Worm (Caenorhabditis elegans) whole organism, L2 larva: ENCODE results near the gene T21C9.6.

Experiments used
- C34F6.9 ChIP-seq: fragments of 150-350 bp; optimal IDR thresholded peaks from 2 replicates; lab custom pipeline; 2014; ENCODE audit warnings: missing biosample characterization, missing genetic modification characterization
- R02D3.7 ChIP-seq: fragments of 150-350 bp; optimal IDR thresholded peaks from 2 replicates; lab custom pipeline; 2014; ENCODE audit warnings: missing biosample characterization, missing genetic modification characterization
- Y55F3AM.14 ChIP-seq: fragments of 200-800 bp; sonication (Bioruptor generic); optimal IDR thresholded peaks from 2 replicates; lab custom pipeline; 2018; ENCODE audit warnings: mild to moderate bottlenecking, missing genetic modification characterization, missing compliant biosample characterization
- alr-1 ChIP-seq: fragments of 150-350 bp; optimal IDR thresholded peaks from 2 replicates; lab custom pipeline; 2014; ENCODE audit warnings: missing biosample characterization, missing genetic modification characterization
- aly-2 ChIP-seq: fragments of 150-350 bp; optimal IDR thresholded peaks from 2 replicates; lab custom pipeline; 2014; ENCODE audit warnings: missing biosample characterization, missing genetic modification characterization
- ama-1 ChIP-seq: fragments of 150-350 bp; optimal IDR thresholded peaks from 2 replicates; lab custom pipeline; 2018; ENCODE audit warnings: inconsistent platforms
- ceh-82 ChIP-seq: fragments of 150-350 bp; optimal IDR thresholded peaks from 2 replicates; lab custom pipeline; 2014; ENCODE audit warnings: missing biosample characterization, missing genetic modification characterization
- crh-2 ChIP-seq: sonication (generic microtip); optimal IDR thresholded peaks from 2 replicates; lab custom pipeline; 2017; ENCODE audit warnings: missing biosample characterization, missing genetic modification characterization
- dmd-4 ChIP-seq: sonication (generic microtip); optimal IDR thresholded peaks from 2 replicates; lab custom pipeline; 2017; ENCODE audit warnings: missing biosample characterization, missing genetic modification characterization
- egl-27 ChIP-seq: sonication (generic microtip); optimal IDR thresholded peaks from 3 replicates; lab custom pipeline; 2017; ENCODE audit warnings: missing biosample characterization, missing genetic modification reagents, missing genetic modification characterization
- fos-1 ChIP-seq: fragments of 150-350 bp; optimal IDR thresholded peaks from 2 replicates; lab custom pipeline; 2014; ENCODE audit warnings: missing biosample characterization, missing genetic modification characterization
- gmeb-1 ChIP-seq: fragments of 150-350 bp; optimal IDR thresholded peaks from 2 replicates; lab custom pipeline; 2014; ENCODE audit warnings: missing biosample characterization, missing genetic modification characterization
- lin-11 ChIP-seq: fragments of 150-350 bp; sonication (generic microtip); optimal IDR thresholded peaks from 2 replicates; lab custom pipeline; 2014; ENCODE audit warnings: missing biosample characterization, missing genetic modification characterization, inconsistent platforms, mixed read lengths
- lin-39 ChIP-seq: fragments of 150-350 bp; optimal IDR thresholded peaks from 2 replicates; lab custom pipeline; 2014; ENCODE audit warnings: missing biosample characterization, missing genetic modification reagents, missing genetic modification characterization
- mab-5 ChIP-seq: fragments of 150-350 bp; optimal IDR thresholded peaks from 2 replicates; lab custom pipeline; 2014; ENCODE audit warnings: missing biosample characterization, missing genetic modification characterization
- mbf-1 ChIP-seq: sonication (generic microtip); optimal IDR thresholded peaks from 2 replicates; lab custom pipeline; 2017; ENCODE audit warnings: missing biosample characterization, missing genetic modification characterization
- mdl-1 ChIP-seq, 2 experiments: fragments of 150-350 bp in 1 of 2; sonication (generic microtip) in 1 of 2; optimal IDR thresholded peaks; 2 replicates each; lab custom pipeline; 2017; ENCODE audit warnings: missing biosample characterization in 2 of 2, missing genetic modification characterization in 2 of 2
- nhr-12 ChIP-seq: fragments of 150-350 bp; optimal IDR thresholded peaks from 2 replicates; lab custom pipeline; 2014; ENCODE audit warnings: missing biosample characterization, missing genetic modification characterization
- nhr-129 ChIP-seq: fragments of 150-350 bp; optimal IDR thresholded peaks from 2 replicates; lab custom pipeline; 2014; ENCODE audit warnings: missing biosample characterization, missing genetic modification characterization
- nhr-21 ChIP-seq: fragments of 150-350 bp; optimal IDR thresholded peaks from 2 replicates; lab custom pipeline; 2014; ENCODE audit warnings: missing biosample characterization, missing genetic modification characterization
- nhr-25 ChIP-seq: fragments of 150-350 bp; sonication (generic microtip); optimal IDR thresholded peaks from 3 replicates; lab custom pipeline; 2014; ENCODE audit warnings: missing biosample characterization, missing genetic modification characterization
- nhr-6 ChIP-seq: fragments of 150-350 bp; optimal IDR thresholded peaks from 2 replicates; lab custom pipeline; 2014; ENCODE audit warnings: missing biosample characterization, missing genetic modification characterization
- peb-1 ChIP-seq: fragments of 150-350 bp; optimal IDR thresholded peaks from 2 replicates; lab custom pipeline; 2014; ENCODE audit warnings: missing biosample characterization, missing genetic modification characterization
- sem-4 ChIP-seq: fragments of 150-350 bp; optimal IDR thresholded peaks from 2 replicates; lab custom pipeline; 2014; ENCODE audit warnings: missing biosample characterization, missing genetic modification reagents, missing genetic modification characterization
- sma-3 ChIP-seq: sonication (generic microtip); optimal IDR thresholded peaks from 2 replicates; lab custom pipeline; 2016; ENCODE audit warnings: missing genetic modification reagents, missing genetic modification characterization, missing compliant biosample characterization
- sma-9 ChIP-seq, 2 experiments: fragments of 150-350 bp in 1 of 2; sonication (generic microtip) in 1 of 2; optimal IDR thresholded peaks; 2 replicates each; lab custom pipeline; 2014 to 2016; ENCODE audit warnings: missing genetic modification characterization in 2 of 2, mild to moderate bottlenecking in 1 of 2, missing biosample characterization in 1 of 2, missing compliant biosample characterization in 1 of 2, missing genetic modification reagents in 1 of 2, moderate library complexity in 1 of 2
- snpc-4 ChIP-seq: fragments of 150-350 bp; optimal IDR thresholded peaks from 2 replicates; lab custom pipeline; 2014; ENCODE audit warnings: missing biosample characterization, missing genetic modification characterization
- unc-55 ChIP-seq: fragments of 150-350 bp; sonication (generic microtip); optimal IDR thresholded peaks from 3 replicates; lab custom pipeline; 2014; ENCODE audit warnings: missing biosample characterization, missing genetic modification reagents, missing genetic modification characterization
- unc-62 ChIP-seq: fragments of 150-350 bp; optimal IDR thresholded peaks from 2 replicates; lab custom pipeline; 2014; ENCODE audit warnings: missing biosample characterization, missing genetic modification reagents, missing genetic modification characterization
- zag-1 ChIP-seq: fragments of 150-350 bp; optimal IDR thresholded peaks from 2 replicates; lab custom pipeline; 2014; ENCODE audit warnings: missing biosample characterization, missing genetic modification characterization
- ztf-1 ChIP-seq: fragments of 200-800 bp; sonication (Bioruptor generic); conservative IDR thresholded peaks from 2 replicates; pipeline ENCODE4 v1.3.6; 2022; ENCODE audit warnings: missing genetic modification characterization, missing compliant biosample characterization
- ztf-11 ChIP-seq: sonication (generic microtip); optimal IDR thresholded peaks from 2 replicates; lab custom pipeline; 2017; ENCODE audit warnings: missing biosample characterization, missing genetic modification characterization
- ztf-4 ChIP-seq: fragments of 150-350 bp; optimal IDR thresholded peaks from 2 replicates; lab custom pipeline; 2014; ENCODE audit warnings: missing biosample characterization, missing genetic modification characterization

Gene T21C9.6

ce11 chrV:10568496-10568895 is 13.2 kb upstream of the T21C9.6 start:
- TF ChIP-seq alr-1 (no peak), ztf-11 (tag; lab: Kevin White, UChicago) (no peak), ztf-1 (GFP tag; lab: Robert Waterston, UW) (no peak), nhr-129 (tag; lab: Kevin White, UChicago) (no peak), nhr-21 (tag; lab: Kevin White, UChicago) (no peak), dmd-4 (no peak), unc-55 (GFP tag; lab: Kevin White, UChicago) (no peak), lin-11 (no peak), mbf-1 (tag; lab: Kevin White, UChicago) (no peak), nhr-12 (tag; lab: Kevin White, UChicago) (no peak), nhr-25 (tag; lab: Kevin White, UChicago) (no peak), ztf-4 (no peak), Y55F3AM.14 (GFP tag; lab: Kevin White, UChicago) (no peak), sma-9 (GFP tag; optimal IDR thresholded peaks at IDR 0.05; lab: Kevin White, UChicago) (no peak), sma-9 (tag; optimal IDR thresholded peaks at IDR 0.05; lab: Kevin White, UChicago) (no peak)

- TF ChIP-seq alr-1 (no peak), sma-3 (GFP tag; lab: Kevin White, UChicago) (peak; percentile 21)
Observed at ce11 chrV:10571523-10571922, 10.2 kb upstream of the T21C9.6 start.

- no peak for TF ChIP-seq nhr-25 (tag; lab: Kevin White, UChicago)
- TF ChIP-seq egl-27 (tag; lab: Kevin White, UChicago): no peak
- no peak for TF ChIP-seq C34F6.9 (tag; lab: Kevin White, UChicago)
- TF ChIP-seq R02D3.7: no peak
- TF ChIP-seq crh-2: no peak
- no peak for TF ChIP-seq snpc-4 (tag; lab: Kevin White, UChicago)
- TF ChIP-seq mbf-1 (tag; lab: Kevin White, UChicago): no peak
- no peak for TF ChIP-seq nhr-129 (tag; lab: Kevin White, UChicago)
- no peak for TF ChIP-seq fos-1 (tag; lab: Kevin White, UChicago)
- TF ChIP-seq nhr-12 (tag; lab: Kevin White, UChicago): no peak
- no peak for TF ChIP-seq ztf-4
- no peak for TF ChIP-seq lin-11
- no peak for TF ChIP-seq mdl-1 (tag; optimal IDR thresholded peaks at IDR 0.05; lab: Kevin White, UChicago)
- no peak for TF ChIP-seq peb-1 (tag; lab: Kevin White, UChicago)
- no peak for TF ChIP-seq zag-1 (tag; lab: Kevin White, UChicago)
- TF ChIP-seq, all 48 proteins: peak for 0
Observed at ce11 chrV:10572614-10573013, 9.1 kb upstream of the T21C9.6 start, which contains the start of gene del-6. TSS of gene del-6 (plus strand) at chrV:10572914.

DNA sequence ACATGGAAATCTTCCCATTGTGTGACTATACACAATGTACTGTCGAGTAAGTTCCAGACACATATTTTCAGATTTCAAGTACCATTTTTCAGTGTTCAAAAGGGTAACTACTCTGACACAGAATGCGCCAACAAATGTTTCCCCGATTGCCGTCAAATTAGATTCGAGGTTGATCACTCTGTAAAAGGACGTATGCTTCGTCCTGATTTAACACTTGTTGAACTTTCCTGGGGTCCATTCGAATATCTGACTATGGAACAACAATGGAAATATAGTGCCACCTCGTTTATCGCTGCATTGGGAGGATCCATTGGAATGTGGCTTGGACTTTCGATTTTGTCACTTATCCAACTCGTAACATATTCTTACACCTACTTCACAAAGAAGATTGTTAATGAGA is 7.5 kb upstream of the T21C9.6 start:
- TF ChIP-seq nhr-25 (tag; lab: Kevin White, UChicago) (no peak), sma-9 (GFP tag; optimal IDR thresholded peaks at IDR 0.05; lab: Kevin White, UChicago) (no peak), sma-9 (tag; optimal IDR thresholded peaks at IDR 0.05; lab: Kevin White, UChicago) (no peak), crh-2 (no peak), unc-62 (GFP tag; lab: Kevin White, UChicago) (no peak), ama-1 (lab: Kevin White, UChicago) (no peak), C34F6.9 (tag; lab: Kevin White, UChicago) (no peak), lin-39 (tag; lab: Kevin White, UChicago) (no peak), sem-4 (tag; lab: Kevin White, UChicago) (no peak), gmeb-1 (tag; lab: Kevin White, UChicago) (no peak), nhr-6 (tag; lab: Kevin White, UChicago) (no peak), nhr-12 (tag; lab: Kevin White, UChicago) (no peak), ztf-4 (no peak), ceh-82 (tag; lab: Kevin White, UChicago) (no peak), R02D3.7 (no peak), zag-1 (tag; lab: Kevin White, UChicago) (no peak), aly-2 (tag; lab: Kevin White, UChicago) (no peak), mab-5 (tag; lab: Kevin White, UChicago) (no peak), dmd-4 (no peak), egl-27 (tag; lab: Kevin White, UChicago) (no peak), snpc-4 (tag; lab: Kevin White, UChicago) (no peak)

DNA sequence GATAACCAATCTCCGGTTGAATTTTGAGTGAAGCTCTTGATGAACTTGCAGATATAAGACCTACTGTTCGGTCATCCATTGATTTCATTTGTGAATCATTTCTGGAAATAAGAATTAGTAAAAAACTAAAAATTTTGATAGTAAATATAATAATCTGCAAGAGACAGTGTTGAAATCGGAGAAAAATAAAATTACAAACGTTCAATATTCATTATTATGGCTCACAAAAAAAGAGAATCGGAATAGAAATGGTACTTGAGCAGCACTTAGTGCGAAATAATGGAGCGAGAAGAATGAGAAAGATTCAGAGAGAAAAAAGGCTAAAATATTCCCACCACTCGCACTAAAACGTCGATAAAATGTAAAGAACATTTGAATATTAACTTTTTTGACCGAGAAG is 5.4 kb upstream of the T21C9.6 start, which contains the start of gene vps-54:
TSS of gene vps-54 (minus strand) at position 101 of the 400 bp plus-strand sequence.
- TF ChIP-seq dmd-4: no peak
- no peak for TF ChIP-seq sem-4 (tag; lab: Kevin White, UChicago)
- no peak for TF ChIP-seq zag-1 (tag; lab: Kevin White, UChicago)
- TF ChIP-seq nhr-129 (tag; lab: Kevin White, UChicago): no peak
- TF ChIP-seq ztf-4: no peak
